Worm (Caenorhabditis elegans) whole organism, mixed stage, embryonic: ENCODE results near the gene srx-130.

Experiments used
- blmp-1 ChIP-seq: fragments of 150-350 bp; optimal IDR thresholded peaks from 2 replicates; lab custom pipeline; 2014; ENCODE audit warnings: missing biosample characterization, missing genetic modification characterization
- ceh-83 ChIP-seq: fragments of 200-800 bp; sonication (Bioruptor generic); optimal IDR thresholded peaks from 2 replicates; lab custom pipeline; 2018; ENCODE audit warnings: mild to moderate bottlenecking, missing genetic modification characterization, missing compliant biosample characterization
- cnd-1 ChIP-seq: fragments of 200-800 bp; sonication (Bioruptor generic); optimal IDR thresholded peaks from 2 replicates; lab custom pipeline; 2018; ENCODE audit warnings: mild to moderate bottlenecking, missing genetic modification characterization, missing compliant biosample characterization
- drap-1 ChIP-seq: fragments of 200-800 bp; sonication (Bioruptor generic); optimal IDR thresholded peaks from 3 replicates; lab custom pipeline; 2018; ENCODE audit warnings: mild to moderate bottlenecking, missing genetic modification characterization, missing compliant biosample characterization
- elt-1 ChIP-seq: sonication (generic microtip); optimal IDR thresholded peaks from 2 replicates; lab custom pipeline; 2017; ENCODE audit warnings: missing genetic modification characterization, mild to moderate bottlenecking, missing compliant biosample characterization, antibody characterized with exemption, moderate library complexity, borderline replicate concordance; ENCODE audit not compliant: insufficient read depth
- elt-3 ChIP-seq: fragments of 150-350 bp; optimal IDR thresholded peaks from 2 replicates; lab custom pipeline; 2014; ENCODE audit warnings: missing biosample characterization, missing genetic modification characterization
- ham-2 ChIP-seq: fragments of 200-800 bp; sonication (Bioruptor generic); optimal IDR thresholded peaks from 2 replicates; lab custom pipeline; 2018; ENCODE audit warnings: mild to moderate bottlenecking, missing genetic modification characterization, missing compliant biosample characterization
- hlh-1 ChIP-seq: fragments of 150-350 bp; optimal IDR thresholded peaks from 2 replicates; lab custom pipeline; 2014; ENCODE audit warnings: missing biosample characterization, missing genetic modification reagents, missing genetic modification characterization
- lin-13 ChIP-seq: fragments of 150-350 bp; optimal IDR thresholded peaks from 2 replicates; lab custom pipeline; 2014; ENCODE audit warnings: missing biosample characterization, missing genetic modification characterization
- pha-4 ChIP-seq: fragments of 150-350 bp; optimal IDR thresholded peaks from 2 replicates; lab custom pipeline; 2018; ENCODE audit warnings: missing biosample characterization, missing genetic modification reagents, missing genetic modification characterization
- sptf-1 ChIP-seq: sonication (generic microtip); optimal IDR thresholded peaks from 2 replicates; lab custom pipeline; 2017; ENCODE audit warnings: mild to moderate bottlenecking, missing genetic modification characterization, moderate library complexity, missing compliant biosample characterization
- unc-39 ChIP-seq: fragments of 150-350 bp; optimal IDR thresholded peaks from 2 replicates; lab custom pipeline; 2014; ENCODE audit warnings: missing biosample characterization, missing genetic modification characterization
- unc-62 ChIP-seq: fragments of 150-350 bp; optimal IDR thresholded peaks from 2 replicates; lab custom pipeline; 2014; ENCODE audit warnings: missing biosample characterization, missing genetic modification reagents, missing genetic modification characterization
- zip-8 ChIP-seq: fragments of 150-350 bp; optimal IDR thresholded peaks from 2 replicates; lab custom pipeline; 2014; ENCODE audit warnings: missing biosample characterization, missing genetic modification characterization

- TF ChIP-seq unc-62 (GFP tag; lab: Kevin White, UChicago) (no peak), pha-4 (tag; lab: Kevin White, UChicago) (no peak), cnd-1 (tag; lab: Kevin White, UChicago) (no peak), hlh-1 (tag; lab: Kevin White, UChicago) (no peak), blmp-1 (tag; lab: Kevin White, UChicago) (no peak), drap-1 (GFP tag; lab: Kevin White, UChicago) (no peak), ham-2 (GFP tag; lab: Kevin White, UChicago) (no peak), sptf-1 (tag; lab: Kevin White, UChicago) (no peak), zip-8 (tag; lab: Kevin White, UChicago) (no peak), elt-1 (tag; lab: Kevin White, UChicago) (no peak), ceh-83 (no peak), lin-13 (tag; lab: Kevin White, UChicago) (no peak), unc-39 (tag; lab: Kevin White, UChicago) (no peak), elt-3 (tag; lab: Kevin White, UChicago) (no peak)
Observed at ce11 chrV:13812330-13812729, 30.9 kb upstream of the srx-130 start.
